Worm (Caenorhabditis elegans): ENCODE measurements around the gene K09B3.1.
A peak's percentile ranks its signal among the peaks of the same experiment; 100 is the strongest.

ce11 chrIV:3752276-3752675, 42.3 kb upstream of the K09B3.1 start:
- TF ChIP-seq nhr-28 (tag; optimal IDR thresholded peaks at IDR 0.05) = peak; percentile 97
- TF ChIP-seq egl-27 (tag; optimal IDR thresholded peaks at IDR 0.05) = no peak
- no peak for TF ChIP-seq Y48G9A.11 (GFP tag; IDR thresholded peaks at IDR 0.05)
- no peak for TF ChIP-seq ZK546.5 (tag; optimal IDR thresholded peaks at IDR 0.05)
- no peak for TF ChIP-seq mdl-1 (tag; optimal IDR thresholded peaks at IDR 0.05)
- TF ChIP-seq ama-1 (optimal IDR thresholded peaks at IDR 0.05) = no peak
- no peak for TF ChIP-seq php-3 (GFP tag; IDR thresholded peaks at IDR 0.05)
- no peak for TF ChIP-seq zag-1 (tag; optimal IDR thresholded peaks at IDR 0.05)
- no peak for TF ChIP-seq dpl-1 (GFP tag; optimal IDR thresholded peaks at IDR 0.05)
- TF ChIP-seq nhr-237 (tag; optimal IDR thresholded peaks at IDR 0.05) = no peak
- no peak for TF ChIP-seq snpc-4 (tag; optimal IDR thresholded peaks at IDR 0.05)

All from whole organism, L4 larva.